Worm (Caenorhabditis elegans) whole organism, late embryonic: ENCODE measurements around the gene str-238.

Experiments used
- ceh-14 ChIP-seq: sonication (generic microtip); optimal IDR thresholded peaks from 2 replicates; lab custom pipeline; 2016; ENCODE audit warnings: missing genotype, missing genetic modification characterization, missing compliant biosample characterization
- ceh-34 ChIP-seq: sonication (generic microtip); optimal IDR thresholded peaks from 2 replicates; lab custom pipeline; 2016; ENCODE audit warnings: mild to moderate bottlenecking, missing genetic modification characterization, missing compliant biosample characterization
- ceh-6 ChIP-seq: fragments of 200-800 bp; sonication (Bioruptor generic); optimal IDR thresholded peaks from 2 replicates; lab custom pipeline; 2018; ENCODE audit warnings: mild to moderate bottlenecking, missing genetic modification characterization, missing compliant biosample characterization
- eyg-1 ChIP-seq: sonication (generic microtip); optimal IDR thresholded peaks from 2 replicates; lab custom pipeline; 2016; ENCODE audit warnings: missing genotype, missing genetic modification characterization, missing compliant biosample characterization
- gmeb-2 ChIP-seq: sonication (generic microtip); optimal IDR thresholded peaks from 2 replicates; lab custom pipeline; 2016; ENCODE audit warnings: missing genetic modification characterization, inconsistent platforms, missing compliant biosample characterization
- hlh-30 ChIP-seq: sonication (generic microtip); optimal IDR thresholded peaks from 2 replicates; lab custom pipeline; 2017; ENCODE audit warnings: antibody characterized with exemption, missing genetic modification characterization, missing compliant biosample characterization; ENCODE audit not compliant: insufficient read depth
- pqm-1 ChIP-seq: sonication (generic microtip); optimal IDR thresholded peaks from 2 replicates; lab custom pipeline; 2016; ENCODE audit warnings: missing genetic modification characterization, missing compliant biosample characterization
- rnt-1 ChIP-seq: sonication (generic microtip); optimal IDR thresholded peaks from 2 replicates; lab custom pipeline; 2016; ENCODE audit warnings: missing genetic modification characterization, missing compliant biosample characterization
- unc-86 ChIP-seq: sonication (generic microtip); optimal IDR thresholded peaks from 2 replicates; lab custom pipeline; 2016; ENCODE audit warnings: missing genetic modification characterization, missing compliant biosample characterization

- TF ChIP-seq gmeb-2 (tag; lab: Kevin White, UChicago): no peak
- TF ChIP-seq hlh-30 (tag; lab: Kevin White, UChicago): no peak
- no peak for TF ChIP-seq pqm-1 (tag; lab: Kevin White, UChicago)
- no peak for TF ChIP-seq ceh-6 (GFP tag; lab: Kevin White, UChicago)
- TF ChIP-seq ceh-34 (tag; lab: Kevin White, UChicago): no peak
- TF ChIP-seq eyg-1: no peak
- TF ChIP-seq ceh-14 (tag; lab: Kevin White, UChicago): no peak
- TF ChIP-seq rnt-1 (tag; lab: Kevin White, UChicago): no peak
- no peak for TF ChIP-seq unc-86
These were observed 12.0 kb upstream of the str-238 start, which contains the start of the genes str-262 and srp-1 for ce11 chrV:752679-753333.
